Fruit fly (Drosophila melanogaster): ENCODE measurements around the gene Tb.

Gene Tb

DNA sequence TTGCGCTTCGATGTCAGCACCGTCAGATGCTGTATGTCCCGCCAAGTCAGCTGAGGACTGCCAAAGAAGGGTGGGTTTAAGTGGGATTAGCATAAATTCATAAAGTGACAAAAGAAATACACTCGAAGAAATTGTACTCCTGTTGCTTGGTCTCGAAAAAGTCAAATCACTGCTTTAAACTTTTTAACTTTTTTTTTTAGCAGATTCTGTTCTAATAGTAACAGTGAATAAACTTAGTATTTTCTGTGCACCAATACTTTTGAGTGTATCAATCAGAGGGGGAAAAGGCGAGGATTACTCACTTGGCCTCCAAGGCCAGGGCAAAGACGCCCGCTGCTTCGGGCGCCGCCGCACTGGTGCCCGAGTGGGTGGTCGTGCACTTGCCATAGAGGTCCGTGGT, 43.9 kb downstream of the Tb start (continued):
- TF ChIP-seq Bteb2 (GFP tag; optimal IDR thresholded peaks at IDR 0.05) (no peak), jigr1 (GFP tag; IDR thresholded peaks at IDR 0.05) (no peak), Fer1 (GFP tag; optimal IDR thresholded peaks at IDR 0.05) (peak; percentile 9), hkb (optimal IDR thresholded peaks at IDR 0.05) (no peak), hkb (GFP tag; IDR thresholded peaks at IDR 0.05) (no peak), CG16815 (GFP tag; optimal IDR thresholded peaks at IDR 0.05) (no peak), bbx (GFP tag; IDR thresholded peaks at IDR 0.05; ENCODE audit: partially characterized antibody) (no peak), bcd (GFP tag; optimal IDR thresholded peaks at IDR 0.05) (no peak), CG9437 (GFP tag; optimal IDR thresholded peaks at IDR 0.05) (no peak), CG6854 (GFP tag; optimal IDR thresholded peaks at IDR 0.05) (no peak), CG30403 (GFP tag; optimal IDR thresholded peaks at IDR 0.05) (no peak), CG33557 (GFP tag; optimal IDR thresholded peaks at IDR 0.05) (no peak), Gsc (GFP tag; IDR thresholded peaks at IDR 0.05) (no peak), CG15514 (GFP tag; optimal IDR thresholded peaks at IDR 0.05) (peak; percentile 28), HLH4C (GFP tag; IDR thresholded peaks at IDR 0.05; ENCODE audit: partially characterized antibody) (no peak), Meics (GFP tag; optimal IDR thresholded peaks at IDR 0.05) (no peak), gro (GFP tag; optimal IDR thresholded peaks at IDR 0.05) (no peak), CG17359 (tag; optimal IDR thresholded peaks at IDR 0.05) (peak; percentile 12), chif (GFP tag; optimal IDR thresholded peaks at IDR 0.05) (no peak), CG7271 (tag; optimal IDR thresholded peaks at IDR 0.05) (no peak), eve (GFP tag; optimal IDR thresholded peaks at IDR 0.05) (no peak), Hand (GFP tag; optimal IDR thresholded peaks at IDR 0.05) (no peak), CG1602 (GFP tag; optimal IDR thresholded peaks at IDR 0.05) (no peak), Ets65A (GFP tag) (peak; percentile 56), CG1832 (GFP tag; optimal IDR thresholded peaks at IDR 0.05) (no peak), Opbp (GFP tag; IDR thresholded peaks at IDR 0.05; ENCODE audit: partially characterized antibody) (no peak), unpg (GFP tag; optimal IDR thresholded peaks at IDR 0.05) (no peak), CG6791 (GFP tag; IDR thresholded peaks at IDR 0.05; ENCODE audit: partially characterized antibody) (no peak), sisA (GFP tag; IDR thresholded peaks at IDR 0.05) (peak; percentile 8; the same call in 1 of the 2 replicates), Scr (GFP tag; IDR thresholded peaks at IDR 0.05; ENCODE audit: partially characterized antibody) (no peak), CG12942 (GFP tag; optimal IDR thresholded peaks at IDR 0.05) (no peak), Sox100B (GFP tag; optimal IDR thresholded peaks at IDR 0.05) (no peak), Ada2b (GFP tag; IDR thresholded peaks at IDR 0.05) (peak; percentile 38), esg (GFP tag; conservative IDR thresholded peaks at IDR 0.05) (no peak), CG11456 (GFP tag; IDR thresholded peaks at IDR 0.05) (no peak), CG10979 (tag; optimal IDR thresholded peaks at IDR 0.05) (no peak), CG18599 (GFP tag; optimal IDR thresholded peaks at IDR 0.05) (peak; percentile 64), Hmx (GFP tag; optimal IDR thresholded peaks at IDR 0.05) (no peak), Six4 (GFP tag; optimal IDR thresholded peaks at IDR 0.05) (no peak), CG8388 (GFP tag; optimal IDR thresholded peaks at IDR 0.05) (no peak), CG10959 (GFP tag; IDR thresholded peaks at IDR 0.05) (no peak), BtbVII (GFP tag; optimal IDR thresholded peaks at IDR 0.05) (no peak), CG10654 (GFP tag; optimal IDR thresholded peaks at IDR 0.05) (no peak), CG12071 (GFP tag; optimal IDR thresholded peaks at IDR 0.05) (no peak), CG13624 (GFP tag; optimal IDR thresholded peaks at IDR 0.05) (no peak), CG1233 (GFP tag; optimal IDR thresholded peaks at IDR 0.05) (no peak), Myb (GFP tag; optimal IDR thresholded peaks at IDR 0.05) (no peak), so (GFP tag; IDR thresholded peaks at IDR 0.05) (no peak), CG18262 (tag; optimal IDR thresholded peaks at IDR 0.05) (no peak), CHES-1-like (GFP tag; optimal IDR thresholded peaks at IDR 0.05) (no peak), gt (GFP tag; IDR thresholded peaks at IDR 0.05) (no peak), usp (GFP tag; optimal IDR thresholded peaks at IDR 0.05) (no peak)

Measured in whole organism, embryonic.